Fruit fly (Drosophila melanogaster): ENCODE data around the gene CG44000.

DNA sequence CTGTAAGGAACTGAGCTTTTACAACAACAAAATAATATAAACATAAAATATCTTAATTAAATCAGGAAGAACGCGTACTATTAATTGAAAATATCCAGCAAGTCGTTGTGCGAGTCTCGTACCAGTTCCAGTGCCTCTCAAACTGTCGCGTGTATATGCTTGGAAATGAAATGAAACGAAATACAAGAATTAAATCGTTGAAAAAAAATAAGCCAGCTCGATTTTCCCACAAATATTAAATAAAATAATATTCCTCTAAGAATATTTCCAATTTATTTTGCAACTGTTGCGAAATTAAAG lies 13.3 kb upstream of the CG44000 start:
- TF ChIP-seq Myc (optimal IDR thresholded peaks at IDR 0.05) (no peak), Sin3A (optimal IDR thresholded peaks at IDR 0.05) (no peak), insv (optimal IDR thresholded peaks at IDR 0.05) (no peak), ttk (optimal IDR thresholded peaks at IDR 0.05) (no peak)

Measured in Kc167 (cell line).